Fruit fly (Drosophila melanogaster) whole organism: Measurements from ENCODE around the gene CG10254.

Experiments used
- CG8478 ChIP-seq: fragments of >200 bp; optimal IDR thresholded peaks from 2 replicates; lab custom pipeline; 2018; ENCODE audit warnings: inconsistent platforms
- pan ChIP-seq: fragments of >200 bp; optimal IDR thresholded peaks from 2 replicates; lab custom pipeline; 2017
- psq ChIP-seq: fragments of >200 bp; optimal IDR thresholded peaks from 2 replicates; lab custom pipeline; 2017
- usp ChIP-seq: fragments of >200 bp; optimal IDR thresholded peaks from 2 replicates; lab custom pipeline; 2017; ENCODE audit warnings: missing biosample characterization, missing genetic modification characterization, mixed read lengths

DNA sequence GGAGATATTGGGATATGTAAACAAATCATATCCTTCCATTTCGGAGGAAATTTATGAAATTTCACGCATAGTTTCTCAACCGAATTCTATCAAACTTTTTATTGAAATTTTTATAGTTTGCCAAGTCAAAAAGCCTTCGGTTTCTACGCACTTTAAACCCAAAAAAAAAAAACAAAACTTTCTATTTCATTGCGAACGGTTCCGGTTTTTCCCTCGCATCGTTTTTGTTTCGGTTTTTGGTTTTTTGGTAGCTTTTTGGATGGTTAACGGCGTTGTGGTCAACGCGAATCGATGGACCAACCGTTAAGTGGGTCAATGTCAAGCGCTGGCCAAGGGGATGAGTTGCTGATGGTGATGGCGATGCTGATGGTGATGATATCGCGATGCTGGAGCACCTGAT lies 46.2 kb upstream of the CG10254 start:
- TF ChIP-seq usp (GFP tag; lab: Kevin White, UChicago) (no peak), pan (lab: Kevin White, UChicago) (no peak), psq (lab: Kevin White, UChicago) (no peak), CG8478 (lab: Kevin White, UChicago) (no peak)
